Fruit fly (Drosophila melanogaster) whole organism, embryonic: ENCODE results near the gene mas.

Experiments used
- Bteb2 ChIP-seq: fragments of 200-800 bp; sonication (Bioruptor generic); optimal IDR thresholded peaks from 2 replicates; lab custom pipeline; 2016; ENCODE audit warnings: missing biosample characterization, missing genetic modification characterization
- CG10209 ChIP-seq: fragments of 200-800 bp; sonication (Bioruptor generic); optimal IDR thresholded peaks from 3 replicates; lab custom pipeline; 2017; ENCODE audit warnings: missing biosample characterization, mild to moderate bottlenecking, missing genetic modification characterization, missing genetic modification reagents
- CG11247 ChIP-seq: fragments of 200-800 bp; sonication (Bioruptor generic); IDR thresholded peaks from 2 replicates; pipeline ENCODE4 v1.3.6; 2022; ENCODE audit warnings: missing biosample characterization, missing genetic modification characterization
- CG11398 ChIP-seq: fragments of 200-800 bp; sonication (Bioruptor generic); optimal IDR thresholded peaks from 2 replicates; lab custom pipeline; 2016; ENCODE audit warnings: missing biosample characterization, missing genetic modification characterization
- CG15514 ChIP-seq: fragments of 200-800 bp; sonication (Bioruptor generic); optimal IDR thresholded peaks from 3 replicates; lab custom pipeline; 2017; ENCODE audit warnings: missing biosample characterization, missing genetic modification characterization, mild to moderate bottlenecking, moderate library complexity, missing genetic modification reagents
- CG15601 ChIP-seq: fragments of 200-800 bp; sonication (Bioruptor generic); optimal IDR thresholded peaks from 3 replicates; lab custom pipeline; 2019; ENCODE audit warnings: missing biosample characterization, mild to moderate bottlenecking, missing genetic modification characterization, moderate library complexity
- CG16779 ChIP-seq: fragments of 200-800 bp; sonication (Bioruptor generic); IDR thresholded peaks from 2 replicates; pipeline ENCODE4 v1.3.6; 2022; ENCODE audit warnings: missing biosample characterization, missing genetic modification characterization
- CG18599 ChIP-seq: fragments of 200-800 bp; sonication (Bioruptor generic); optimal IDR thresholded peaks from 3 replicates; lab custom pipeline; 2017; ENCODE audit warnings: missing biosample characterization, missing genetic modification characterization, mild to moderate bottlenecking, moderate library complexity, missing genetic modification reagents
- CG2712 ChIP-seq: fragments of 200-800 bp; optimal IDR thresholded peaks from 3 replicates; lab custom pipeline; 2019; ENCODE audit warnings: missing biosample characterization, mild to moderate bottlenecking, missing genetic modification characterization, moderate library complexity
- CG4820 ChIP-seq: fragments of 200-800 bp; sonication (Bioruptor generic); optimal IDR thresholded peaks from 3 replicates; lab custom pipeline; 2016; ENCODE audit warnings: missing biosample characterization, missing genetic modification characterization
- CG4854 ChIP-seq: fragments of 200-800 bp; sonication (Bioruptor generic); optimal IDR thresholded peaks from 2 replicates; lab custom pipeline; 2016; ENCODE audit warnings: missing biosample characterization, missing genetic modification characterization, inconsistent platforms
- CG7357 ChIP-seq: fragments of 200-800 bp; sonication (Bioruptor generic); IDR thresholded peaks from 3 replicates; pipeline ENCODE4 v1.3.6; 2022; ENCODE audit warnings: missing biosample characterization, missing genetic modification characterization
- Dad ChIP-seq: fragments of 200-800 bp; sonication (Bioruptor generic); optimal IDR thresholded peaks from 3 replicates; lab custom pipeline; 2016; ENCODE audit warnings: missing biosample characterization, missing genetic modification characterization
- Dbx ChIP-seq: fragments of 200-800 bp; sonication (Bioruptor generic); IDR thresholded peaks from 3 replicates; pipeline ENCODE4 v1.3.6; 2022; ENCODE audit warnings: missing biosample characterization, missing genetic modification characterization
- Deaf1 ChIP-seq: fragments of 200-800 bp; optimal IDR thresholded peaks from 3 replicates; lab custom pipeline; 2019; ENCODE audit warnings: missing biosample characterization, mild to moderate bottlenecking, missing genetic modification characterization, moderate library complexity
- Dfd ChIP-seq, 2 experiments: fragments of >200 bp; optimal IDR thresholded peaks; 2 replicates each; lab custom pipeline; 2017; ENCODE audit warnings: missing biosample characterization in 2 of 2, missing genetic modification characterization in 2 of 2
- Ets65A ChIP-seq: fragments of 200-800 bp; sonication (Bioruptor generic); peaks from one replicate; lab custom pipeline; 2016; ENCODE audit warnings: missing biosample characterization, missing genetic modification characterization
- Fer1 ChIP-seq: fragments of 200-800 bp; sonication (Bioruptor generic); optimal IDR thresholded peaks from 2 replicates; lab custom pipeline; 2017; ENCODE audit warnings: missing biosample characterization, mild to moderate bottlenecking, missing genetic modification characterization
- HLH3B ChIP-seq: fragments of 200-800 bp; sonication (Bioruptor generic); IDR thresholded peaks from 2 replicates; pipeline ENCODE4 v1.3.6; 2022; ENCODE audit warnings: missing biosample characterization, missing genetic modification characterization
- HLH4C ChIP-seq: fragments of 200-800 bp; sonication (Bioruptor generic); IDR thresholded peaks from 3 replicates; pipeline ENCODE4 v1.3.6; 2022; ENCODE audit warnings: missing biosample characterization, missing genetic modification characterization; ENCODE audit not compliant: partially characterized antibody
- Hand ChIP-seq: fragments of 200-800 bp; sonication (Bioruptor generic); optimal IDR thresholded peaks from 2 replicates; lab custom pipeline; 2017; ENCODE audit warnings: mild to moderate bottlenecking, missing biosample characterization, missing genetic modification reagents, missing genetic modification characterization
- Hey ChIP-seq: fragments of 200-800 bp; sonication (Bioruptor generic); optimal IDR thresholded peaks from 3 replicates; lab custom pipeline; 2018; ENCODE audit warnings: missing biosample characterization, mild to moderate bottlenecking, missing genetic modification characterization
- HmgD ChIP-seq: fragments of 200-800 bp; sonication (Bioruptor generic); optimal IDR thresholded peaks from 3 replicates; lab custom pipeline; 2016; ENCODE audit warnings: missing biosample characterization, missing genetic modification characterization
- MESR4 ChIP-seq: fragments of 200-800 bp; sonication (Bioruptor generic); optimal IDR thresholded peaks from 2 replicates; lab custom pipeline; 2018; ENCODE audit warnings: missing biosample characterization, mild to moderate bottlenecking, missing genetic modification characterization, moderate library complexity
- Max ChIP-seq: fragments of 200-800 bp; sonication (Bioruptor generic); optimal IDR thresholded peaks from 2 replicates; lab custom pipeline; 2016; ENCODE audit warnings: missing biosample characterization, mild to moderate bottlenecking, missing genetic modification characterization
- Myb ChIP-seq: fragments of 200-800 bp; sonication (Bioruptor generic); optimal IDR thresholded peaks from 2 replicates; lab custom pipeline; 2016; ENCODE audit warnings: missing biosample characterization, missing genetic modification characterization
- Six4 ChIP-seq: fragments of 200-800 bp; sonication (Bioruptor generic); optimal IDR thresholded peaks from 2 replicates; lab custom pipeline; 2016; ENCODE audit warnings: missing biosample characterization, missing genetic modification characterization
- Sry-δ ChIP-seq: fragments of 200-800 bp; sonication (Bioruptor generic); optimal IDR thresholded peaks from 2 replicates; lab custom pipeline; 2016; ENCODE audit warnings: missing biosample characterization, missing genetic modification characterization
- Trl ChIP-seq, 3 experiments: fragments of >200 bp in 2 of 3; fragments of 200-800 bp in 1 of 3; sonication (Bioruptor generic) in 1 of 3; optimal IDR thresholded peaks; 2 replicates in 1 of 3; 3 replicates in 2 of 3; lab custom pipeline; 2016 to 2017; ENCODE audit warnings: missing biosample characterization in 1 of 3, missing genetic modification characterization in 1 of 3
- abd-A ChIP-seq: fragments of 200-800 bp; sonication (Bioruptor generic); optimal IDR thresholded peaks from 3 replicates; lab custom pipeline; 2019; ENCODE audit warnings: missing biosample characterization, mild to moderate bottlenecking, missing genetic modification characterization, moderate library complexity
- amos ChIP-seq: fragments of 200-800 bp; sonication (Bioruptor generic); IDR thresholded peaks from 2 replicates; pipeline ENCODE4 v1.3.6; 2022; ENCODE audit warnings: missing biosample characterization, missing genetic modification characterization; ENCODE audit not compliant: partially characterized antibody
- aop ChIP-seq: fragments of 200-800 bp; sonication (Bioruptor generic); IDR thresholded peaks from 2 replicates; pipeline ENCODE4 v1.3.6; 2022; ENCODE audit warnings: missing biosample characterization, missing genetic modification characterization
- cg ChIP-seq: fragments of 200-800 bp; sonication (Bioruptor generic); optimal IDR thresholded peaks from 3 replicates; lab custom pipeline; 2019; ENCODE audit warnings: missing biosample characterization, mild to moderate bottlenecking, missing genetic modification characterization, moderate library complexity
- dm ChIP-seq: fragments of 200-800 bp; sonication (Bioruptor generic); optimal IDR thresholded peaks from 3 replicates; lab custom pipeline; 2016; ENCODE audit warnings: missing biosample characterization, missing genetic modification characterization
- dysf ChIP-seq: fragments of 200-800 bp; sonication (Bioruptor generic); IDR thresholded peaks from 3 replicates; pipeline ENCODE4 v1.3.6; 2022; ENCODE audit warnings: missing biosample characterization, missing genetic modification characterization
- ewg ChIP-seq: fragments of 200-800 bp; sonication (Bioruptor generic); optimal IDR thresholded peaks from 3 replicates; lab custom pipeline; 2017; ENCODE audit warnings: mild to moderate bottlenecking, missing biosample characterization, missing genetic modification reagents, missing genetic modification characterization
- hb ChIP-seq: fragments of 200-800 bp; sonication (Bioruptor generic); IDR thresholded peaks from 3 replicates; pipeline ENCODE4 v1.3.6; 2022; ENCODE audit warnings: missing biosample characterization, missing genetic modification characterization; ENCODE audit not compliant: partially characterized antibody
- ind ChIP-seq: fragments of 200-800 bp; sonication (Bioruptor generic); optimal IDR thresholded peaks from 3 replicates; lab custom pipeline; 2016; ENCODE audit warnings: missing biosample characterization, missing genetic modification characterization
- jigr1 ChIP-seq: fragments of 200-800 bp; sonication (Bioruptor generic); IDR thresholded peaks from 3 replicates; pipeline ENCODE4 v1.3.6; 2022; ENCODE audit warnings: missing biosample characterization, missing genetic modification characterization
- knrl ChIP-seq: fragments of 200-800 bp; sonication (Bioruptor generic); IDR thresholded peaks from 3 replicates; pipeline ENCODE4 v1.3.6; 2022; ENCODE audit warnings: missing biosample characterization, missing genetic modification characterization; ENCODE audit not compliant: partially characterized antibody
- nerfin-1 ChIP-seq: fragments of 200-800 bp; sonication (Bioruptor generic); optimal IDR thresholded peaks from 3 replicates; lab custom pipeline; 2019; ENCODE audit warnings: missing biosample characterization, mild to moderate bottlenecking, missing genetic modification characterization, moderate library complexity
- pnt ChIP-seq: fragments of 200-800 bp; sonication (Bioruptor generic); optimal IDR thresholded peaks from 3 replicates; lab custom pipeline; 2016; ENCODE audit warnings: missing biosample characterization, missing genetic modification characterization
- row ChIP-seq: fragments of 200-800 bp; sonication (Bioruptor generic); IDR thresholded peaks from 3 replicates; pipeline ENCODE4 v1.3.6; 2022; ENCODE audit warnings: missing biosample characterization, missing genetic modification characterization
- tna ChIP-seq: fragments of 200-800 bp; sonication (Bioruptor generic); IDR thresholded peaks from 2 replicates; pipeline ENCODE4 v1.3.6; 2022; ENCODE audit warnings: missing biosample characterization, missing genetic modification characterization; ENCODE audit not compliant: partially characterized antibody
- ttk ChIP-seq: fragments of 200-800 bp; sonication (Bioruptor generic); IDR thresholded peaks from 2 replicates; pipeline ENCODE4 v2.1.2; 2022; ENCODE audit warnings: missing biosample characterization, missing genetic modification characterization

The mas gene

DNA sequence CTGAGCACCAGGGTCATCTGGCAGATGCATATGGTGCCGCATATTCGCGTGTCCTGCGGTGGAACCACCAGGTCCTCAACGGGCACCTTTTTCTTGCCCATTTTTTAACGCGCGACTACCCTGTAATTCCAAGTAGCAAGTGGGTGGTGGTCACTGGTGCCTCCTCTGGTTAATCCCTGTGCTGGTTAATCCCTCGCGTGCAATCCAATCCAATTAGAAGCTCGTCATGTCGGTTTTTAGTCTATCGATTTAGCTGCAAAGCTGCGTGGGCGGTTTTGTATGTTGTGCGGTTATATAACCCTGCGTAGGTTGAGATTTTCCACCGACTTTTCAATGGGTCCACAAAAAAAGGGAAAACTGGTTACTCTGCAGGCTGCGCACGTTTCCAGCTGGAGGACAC, 17.3 kb upstream of the mas start, which contains the start of gene Teh3 (continued):
- no peak for TF ChIP-seq Six4 (GFP tag; lab: Kevin White, UChicago)
- no peak for TF ChIP-seq Hand
- TF ChIP-seq Max: no peak
- no peak for TF ChIP-seq Hey (tag; lab: Kevin White, UChicago)

DNA sequence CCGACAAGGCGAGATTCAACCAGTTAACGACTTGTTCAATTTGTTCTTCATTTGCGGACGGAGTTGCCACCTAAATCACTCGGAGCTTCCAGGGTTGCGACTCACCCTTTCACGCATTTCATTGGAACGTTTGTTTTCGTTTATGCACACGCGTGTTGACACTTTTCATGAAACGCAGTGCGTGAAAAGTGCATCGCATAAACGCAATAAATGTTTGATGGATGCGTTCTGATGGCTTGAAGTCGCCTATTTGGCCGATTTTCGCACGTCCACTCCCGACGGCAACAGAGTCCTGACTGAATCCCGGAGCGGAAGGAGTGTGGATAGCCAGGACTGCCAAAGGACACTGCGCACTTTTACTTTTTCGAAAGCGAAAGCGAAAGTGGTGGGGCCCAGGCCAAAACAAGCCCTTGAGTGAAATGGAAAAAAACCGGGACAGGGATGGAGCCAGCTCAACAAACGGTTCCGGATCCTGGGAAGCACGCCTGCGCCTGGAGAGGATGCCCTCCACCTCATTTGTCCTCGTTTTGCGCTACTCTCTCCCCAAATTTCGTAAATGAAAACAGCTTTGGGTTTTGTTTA, 10.8 kb upstream of the mas start, which contains the start of gene Teh4:
Gene Teh4 (minus strand): TSS at position 290 of the 582 bp plus-strand sequence.
- TF ChIP-seq pnt (GFP tag; lab: Kevin White, UChicago) (no peak), Dbx (GFP tag; lab: Robert Waterston, UW) (no peak), CG11247 (GFP tag; lab: Robert Waterston, UW) (0 out of 2 replicates have a peak, but pooled peaks have one; percentile 5), MESR4 (no peak), Max (no peak), CG10209 (GFP tag; lab: Kevin White, UChicago) (no peak), amos (0 out of 2 replicates have a peak, but pooled peaks have one; percentile 12), ewg (GFP tag; lab: Kevin White, UChicago) (peak; percentile 89), row (peak; percentile 22; the same call in 1 of the 3 replicates), Myb (no peak), CG15514 (peak; percentile 97), CG15601 (peak; percentile 81), jigr1 (no peak), Deaf1 (tag; lab: Kevin White, UChicago) (peak; percentile 18), ttk (GFP tag; lab: Robert Waterston, UW) (no peak), Trl (optimal IDR thresholded peaks at IDR 0.05; lab: Kevin White, UChicago) (peak in 1 of 2 experiments; percentile 22), Trl (GFP tag; optimal IDR thresholded peaks at IDR 0.05; lab: Kevin White, UChicago) (no peak), CG18599 (GFP tag; lab: Kevin White, UChicago) (peak; percentile 7), nerfin-1 (tag; lab: Kevin White, UChicago) (peak; percentile 60), Sry-δ (GFP tag; lab: Kevin White, UChicago) (no peak), Dad (GFP tag; lab: Kevin White, UChicago) (no peak), HLH3B (no peak), CG11398 (GFP tag; lab: Kevin White, UChicago) (no peak), cg (GFP tag; lab: Kevin White, UChicago) (no peak), CG4854 (GFP tag; lab: Kevin White, UChicago) (no peak), HmgD (GFP tag; lab: Kevin White, UChicago) (no peak), Bteb2 (no peak), CG7357 (no peak), Fer1 (no peak), knrl (GFP tag; lab: Robert Waterston, UW) (0 out of 3 replicates have a peak, but pooled peaks have one; percentile 19), tna (no peak), CG4820 (GFP tag; lab: Kevin White, UChicago) (peak; percentile 72), ind (GFP tag; lab: Kevin White, UChicago) (no peak), HLH4C (0 out of 3 replicates have a peak, but pooled peaks have one; percentile 31), hb (GFP tag; lab: Robert Waterston, UW) (no peak), dm (no peak), CG2712 (tag; lab: Kevin White, UChicago) (no peak), Ets65A (GFP tag; lab: Kevin White, UChicago) (peak; percentile 85), CG16779 (peak; percentile 57; the same call in 1 of the 2 replicates), Dfd (GFP tag; optimal IDR thresholded peaks at IDR 0.05; lab: Kevin White, UChicago) (no peak), abd-A (peak; percentile 39), dysf (GFP tag; lab: Robert Waterston, UW) (0 out of 3 replicates have a peak, but pooled peaks have one; percentile 9), aop (GFP tag; lab: Robert Waterston, UW) (no peak)
